Fruit fly (Drosophila melanogaster) S2 (cell line): ENCODE measurements around the gene Larp4B.

Experiments
- CG8478 ChIP-seq: fragments of >200 bp; optimal IDR thresholded peaks from 2 replicates; lab custom pipeline; 2018
- CTCF ChIP-seq, 2 experiments: fragments of >200 bp; optimal IDR thresholded peaks; 2 replicates each; lab custom pipeline; 2018

DNA sequence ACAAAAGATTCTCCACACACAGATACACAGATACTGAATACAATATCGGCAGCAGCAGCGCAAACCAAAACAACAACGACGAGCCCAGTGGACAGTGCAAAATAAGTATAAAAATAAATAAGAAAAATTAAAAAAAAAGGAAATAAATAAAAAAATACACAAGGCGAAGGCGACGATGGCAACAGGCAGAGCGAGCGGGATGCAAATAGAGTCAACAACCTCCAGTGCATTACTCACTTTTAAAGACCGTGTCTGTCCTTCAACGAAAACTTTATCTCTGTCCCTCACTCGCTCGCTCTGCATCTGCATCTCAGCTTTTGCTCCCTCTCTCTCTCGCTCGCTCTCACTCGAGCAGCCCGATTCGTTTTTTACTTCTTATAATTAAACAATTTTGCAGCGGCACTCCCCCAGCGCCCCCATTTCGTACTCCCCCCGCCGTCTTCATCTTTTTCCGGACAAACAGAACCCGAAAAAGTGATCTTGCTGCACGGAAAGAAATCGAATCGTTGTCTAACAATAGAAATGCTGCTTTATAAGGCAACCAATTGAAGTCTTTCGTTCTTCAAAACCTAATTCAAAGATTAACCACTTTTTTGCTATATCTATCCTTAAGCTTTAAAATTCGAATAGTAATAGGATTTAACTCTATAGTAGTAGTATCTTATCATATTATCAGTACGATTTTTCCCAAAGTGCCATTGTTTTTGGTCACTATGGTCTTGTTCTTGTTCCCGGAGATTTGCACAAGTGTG lies 21.9 kb downstream of the Larp4B start:
- TF ChIP-seq CG8478 (lab: Kevin White, UChicago) (no peak), CTCF (optimal IDR thresholded peaks at IDR 0.05; lab: Kevin White, UChicago) (no peak)
